Fruit fly (Drosophila melanogaster) whole organism, embryonic: ENCODE results near the gene CG2889.

Experiments used
- CG10147 ChIP-seq: fragments of 200-800 bp; sonication (Bioruptor generic); optimal IDR thresholded peaks from 2 replicates; lab custom pipeline; 2019; ENCODE audit warnings: missing biosample characterization, mild to moderate bottlenecking, missing genetic modification characterization, moderate library complexity
- CG10267 ChIP-seq: fragments of 200-800 bp; sonication (Bioruptor generic); optimal IDR thresholded peaks from 2 replicates; lab custom pipeline; 2018; ENCODE audit warnings: missing biosample characterization, mild to moderate bottlenecking, missing genetic modification characterization, moderate library complexity
- CG10274 ChIP-seq: fragments of 200-800 bp; sonication (Bioruptor generic); optimal IDR thresholded peaks from 3 replicates; lab custom pipeline; 2017; ENCODE audit warnings: missing biosample characterization, mild to moderate bottlenecking, missing genetic modification characterization
- CG10366 ChIP-seq: fragments of 200-800 bp; sonication (Bioruptor generic); IDR thresholded peaks from 2 replicates; pipeline ENCODE4 v1.3.6; 2022; ENCODE audit warnings: missing biosample characterization, missing genetic modification characterization
- CG10462 ChIP-seq: fragments of 200-800 bp; sonication (Bioruptor generic); optimal IDR thresholded peaks from 2 replicates; lab custom pipeline; 2016; ENCODE audit warnings: missing biosample characterization, missing genetic modification characterization
- CG12071 ChIP-seq: fragments of 200-800 bp; sonication (Bioruptor generic); optimal IDR thresholded peaks from 3 replicates; lab custom pipeline; 2018; ENCODE audit warnings: missing biosample characterization, mild to moderate bottlenecking, missing genetic modification characterization
- CG12219 ChIP-seq: fragments of 200-800 bp; sonication (Bioruptor generic); optimal IDR thresholded peaks from 3 replicates; lab custom pipeline; 2018; ENCODE audit warnings: missing biosample characterization, mild to moderate bottlenecking, missing genetic modification characterization
- CG14860 ChIP-seq: fragments of 200-800 bp; sonication (Bioruptor generic); IDR thresholded peaks from 3 replicates; pipeline ENCODE4 v1.3.6; 2022; ENCODE audit warnings: missing biosample characterization, missing genetic modification characterization; ENCODE audit not compliant: partially characterized antibody
- CG15073 ChIP-seq: fragments of 200-800 bp; sonication (Bioruptor generic); optimal IDR thresholded peaks from 2 replicates; lab custom pipeline; 2016; ENCODE audit warnings: missing biosample characterization, missing genetic modification characterization
- CG17359 ChIP-seq: fragments of 200-800 bp; sonication (Bioruptor generic); optimal IDR thresholded peaks from 3 replicates; lab custom pipeline; 2018; ENCODE audit warnings: missing biosample characterization, mild to moderate bottlenecking, missing genetic modification characterization, moderate library complexity
- CG18764 ChIP-seq: fragments of 200-800 bp; sonication (Bioruptor generic); optimal IDR thresholded peaks from 3 replicates; lab custom pipeline; 2016; ENCODE audit warnings: missing biosample characterization, missing genetic modification characterization
- CG2678 ChIP-seq: fragments of 200-800 bp; sonication (Bioruptor generic); optimal IDR thresholded peaks from 3 replicates; lab custom pipeline; 2019; ENCODE audit warnings: missing biosample characterization, mild to moderate bottlenecking, missing genetic modification characterization, moderate library complexity
- CG2712 ChIP-seq: fragments of 200-800 bp; optimal IDR thresholded peaks from 3 replicates; lab custom pipeline; 2019; ENCODE audit warnings: missing biosample characterization, mild to moderate bottlenecking, missing genetic modification characterization, moderate library complexity
- CG31388 ChIP-seq: fragments of 200-800 bp; sonication (Bioruptor generic); optimal IDR thresholded peaks from 2 replicates; lab custom pipeline; 2016; ENCODE audit warnings: missing biosample characterization, missing genetic modification characterization
- CG32772 ChIP-seq: fragments of 200-800 bp; sonication (Bioruptor generic); IDR thresholded peaks from 2 replicates; pipeline ENCODE4 v1.3.6; 2022; ENCODE audit warnings: missing biosample characterization, missing genetic modification characterization
- CG34422 ChIP-seq: fragments of 200-800 bp; sonication (Bioruptor generic); IDR thresholded peaks from 3 replicates; pipeline ENCODE4 v1.3.6; 2022; ENCODE audit warnings: missing biosample characterization, missing genetic modification characterization
- CG6654 ChIP-seq: fragments of 200-800 bp; sonication (Bioruptor generic); optimal IDR thresholded peaks from 2 replicates; lab custom pipeline; 2017; ENCODE audit warnings: missing biosample characterization, mild to moderate bottlenecking, missing genetic modification characterization
- CG8359 ChIP-seq: fragments of 200-800 bp; sonication (Bioruptor generic); optimal IDR thresholded peaks from 2 replicates; lab custom pipeline; 2017; ENCODE audit warnings: missing biosample characterization, mild to moderate bottlenecking, missing genetic modification characterization, borderline replicate concordance
- CG8924 ChIP-seq: fragments of 200-800 bp; optimal IDR thresholded peaks from 3 replicates; lab custom pipeline; 2019; ENCODE audit warnings: missing biosample characterization, mild to moderate bottlenecking, missing genetic modification characterization, moderate library complexity
- Chrac-16 ChIP-seq: fragments of 200-800 bp; sonication (Bioruptor generic); optimal IDR thresholded peaks from 3 replicates; lab custom pipeline; 2016; ENCODE audit warnings: missing biosample characterization, missing genetic modification characterization
- CkIIα-i1 ChIP-seq: fragments of 200-800 bp; sonication (Bioruptor generic); IDR thresholded peaks from 2 replicates; pipeline ENCODE4 v1.3.6; 2022; ENCODE audit warnings: missing biosample characterization, missing genetic modification characterization
- CoRest ChIP-seq: fragments of 200-800 bp; sonication (Bioruptor generic); optimal IDR thresholded peaks from 3 replicates; lab custom pipeline; 2018; ENCODE audit warnings: missing biosample characterization, mild to moderate bottlenecking, missing genetic modification characterization, moderate library complexity
- Dfd ChIP-seq, 2 experiments: fragments of >200 bp; optimal IDR thresholded peaks; 2 replicates each; lab custom pipeline; 2017; ENCODE audit warnings: missing biosample characterization in 2 of 2, missing genetic modification characterization in 2 of 2
- Doc3 ChIP-seq: fragments of 200-800 bp; sonication (Bioruptor generic); IDR thresholded peaks from 3 replicates; pipeline ENCODE4 v1.3.6; 2022; ENCODE audit warnings: missing biosample characterization, missing genetic modification characterization; ENCODE audit not compliant: partially characterized antibody
- Eip74EF ChIP-seq, 2 experiments: fragments of 200-800 bp in 1 of 2; fragments of >200 bp in 1 of 2; sonication (Bioruptor generic) in 1 of 2; optimal IDR thresholded peaks; 2 replicates each; lab custom pipeline; 2017 to 2019; ENCODE audit warnings: missing biosample characterization in 2 of 2, missing genetic modification characterization in 2 of 2, mild to moderate bottlenecking in 1 of 2, moderate library complexity in 1 of 2
- Gug ChIP-seq: fragments of 200-800 bp; sonication (Bioruptor generic); IDR thresholded peaks from 4 replicates; pipeline ENCODE4 v1.3.6; 2022; ENCODE audit warnings: missing biosample characterization, missing genetic modification characterization
- HmgD ChIP-seq: fragments of 200-800 bp; sonication (Bioruptor generic); optimal IDR thresholded peaks from 3 replicates; lab custom pipeline; 2016; ENCODE audit warnings: missing biosample characterization, missing genetic modification characterization
- Mes4 ChIP-seq: fragments of 200-800 bp; sonication (Bioruptor generic); optimal IDR thresholded peaks from 2 replicates; lab custom pipeline; 2016; ENCODE audit warnings: missing biosample characterization, missing genetic modification characterization
- Poxn ChIP-seq: fragments of 200-800 bp; sonication (Bioruptor generic); IDR thresholded peaks from 2 replicates; pipeline ENCODE4 v1.3.6; 2022; ENCODE audit warnings: missing biosample characterization, missing genetic modification characterization
- Ptx1 ChIP-seq: fragments of 200-800 bp; sonication (Bioruptor generic); IDR thresholded peaks from 2 replicates; pipeline ENCODE4 v1.3.6; 2022; ENCODE audit warnings: missing biosample characterization, missing genetic modification characterization
- Xrp1 ChIP-seq: fragments of 200-800 bp; sonication (Bioruptor generic); IDR thresholded peaks from 2 replicates; pipeline ENCODE4 v1.3.6; 2022; ENCODE audit warnings: missing biosample characterization, missing genetic modification characterization
- al ChIP-seq: fragments of 200-800 bp; sonication (Bioruptor generic); IDR thresholded peaks from 2 replicates; pipeline ENCODE4 v1.3.6; 2022; ENCODE audit warnings: missing biosample characterization, missing genetic modification characterization
- bab2 ChIP-seq: fragments of 200-800 bp; sonication (Bioruptor generic); optimal IDR thresholded peaks from 2 replicates; lab custom pipeline; 2016; ENCODE audit warnings: missing biosample characterization, missing genetic modification characterization
- bcd ChIP-seq: fragments of 200-800 bp; sonication (Bioruptor generic); optimal IDR thresholded peaks from 2 replicates; lab custom pipeline; 2017; ENCODE audit warnings: missing biosample characterization, mild to moderate bottlenecking, missing genetic modification characterization
- cas ChIP-seq: fragments of 200-800 bp; sonication (Bioruptor generic); IDR thresholded peaks from 2 replicates; pipeline ENCODE4 v1.3.6; 2022; ENCODE audit warnings: missing biosample characterization, missing genetic modification characterization
- croc ChIP-seq: fragments of 200-800 bp; sonication (Bioruptor generic); conservative IDR thresholded peaks from 3 replicates; pipeline ENCODE4 v1.3.6; 2022; ENCODE audit warnings: missing biosample characterization, missing genetic modification characterization
- ems ChIP-seq: fragments of 200-800 bp; sonication (Bioruptor generic); optimal IDR thresholded peaks from 3 replicates; lab custom pipeline; 2016; ENCODE audit warnings: missing biosample characterization, missing genetic modification characterization
- fru ChIP-seq: fragments of >200 bp; optimal IDR thresholded peaks from 2 replicates; lab custom pipeline; 2017
- insv ChIP-seq, 2 experiments: fragments of 200-800 bp; sonication (Bioruptor generic); optimal IDR thresholded peaks; 3 replicates each; lab custom pipeline; 2016 to 2018; ENCODE audit warnings: missing biosample characterization in 2 of 2, missing genetic modification characterization in 2 of 2
- mam ChIP-seq: fragments of 200-800 bp; sonication (Bioruptor generic); optimal IDR thresholded peaks from 3 replicates; lab custom pipeline; 2016; ENCODE audit warnings: missing biosample characterization, missing genetic modification characterization
- nom ChIP-seq: fragments of 200-800 bp; sonication (Bioruptor generic); optimal IDR thresholded peaks from 2 replicates; lab custom pipeline; 2017; ENCODE audit warnings: missing biosample characterization, missing genetic modification characterization, mild to moderate bottlenecking, moderate library complexity, missing genetic modification reagents
- org-1 ChIP-seq: fragments of 200-800 bp; sonication (Bioruptor generic); optimal IDR thresholded peaks from 2 replicates; lab custom pipeline; 2017; ENCODE audit warnings: missing biosample characterization, missing genetic modification characterization
- p53 ChIP-seq: fragments of 200-800 bp; sonication (Bioruptor generic); optimal IDR thresholded peaks from 2 replicates; lab custom pipeline; 2016; ENCODE audit warnings: missing biosample characterization, missing genetic modification characterization
- rib ChIP-seq: fragments of 200-800 bp; sonication (Bioruptor generic); IDR thresholded peaks from 2 replicates; pipeline ENCODE4 v1.3.6; 2022; ENCODE audit warnings: missing biosample characterization, missing genetic modification characterization
- row ChIP-seq: fragments of 200-800 bp; sonication (Bioruptor generic); IDR thresholded peaks from 3 replicates; pipeline ENCODE4 v1.3.6; 2022; ENCODE audit warnings: missing biosample characterization, missing genetic modification characterization
- sens-2 ChIP-seq: fragments of 200-800 bp; sonication (Bioruptor generic); IDR thresholded peaks from 2 replicates; pipeline ENCODE4 v1.3.6; 2022; ENCODE audit warnings: missing biosample characterization, missing genetic modification characterization
- shn ChIP-seq: fragments of 200-800 bp; sonication (Bioruptor generic); optimal IDR thresholded peaks from 3 replicates; lab custom pipeline; 2016; ENCODE audit warnings: missing biosample characterization, missing genetic modification characterization
- slou ChIP-seq: fragments of 200-800 bp; sonication (Bioruptor generic); optimal IDR thresholded peaks from 3 replicates; lab custom pipeline; 2016; ENCODE audit warnings: missing biosample characterization, missing genetic modification characterization
- sna ChIP-seq: fragments of 200-800 bp; sonication (Bioruptor generic); IDR thresholded peaks from 2 replicates; pipeline ENCODE4 v1.3.6; 2022; ENCODE audit warnings: missing biosample characterization, missing genetic modification characterization; ENCODE audit not compliant: partially characterized antibody
- tll ChIP-seq, 2 experiments: fragments of 200-800 bp in 1 of 2; fragments of >200 bp in 1 of 2; sonication (Bioruptor generic) in 1 of 2; optimal IDR thresholded peaks; 2 replicates each; lab custom pipeline; 2017 to 2019; ENCODE audit warnings: missing biosample characterization in 2 of 2, missing genetic modification characterization in 2 of 2, mild to moderate bottlenecking in 1 of 2, moderate library complexity in 1 of 2
- zfh2 ChIP-seq: fragments of 200-800 bp; sonication (Bioruptor generic); optimal IDR thresholded peaks from 2 replicates; lab custom pipeline; 2016; ENCODE audit warnings: missing biosample characterization, missing genetic modification characterization

Gene CG2889

dm6 chrX:10515323-10515853 lies 41.6 kb downstream of the CG2889 start (continued):
- TF ChIP-seq nom (GFP tag; lab: Kevin White, UChicago) (peak; percentile 17), CG10274 (no peak), Poxn (GFP tag; lab: Robert Waterston, UW) (no peak), CG10147 (GFP tag; lab: Kevin White, UChicago) (no peak), CG8359 (peak; percentile 26), CG6654 (no peak), HmgD (GFP tag; lab: Kevin White, UChicago) (no peak), shn (GFP tag; lab: Kevin White, UChicago) (no peak), Dfd (GFP tag; optimal IDR thresholded peaks at IDR 0.05; lab: Kevin White, UChicago) (no peak), sna (GFP tag; lab: Robert Waterston, UW) (no peak), bcd (peak; percentile 45), row (GFP tag; lab: Robert Waterston, UW) (peak; percentile 59), CG15073 (no peak), CG32772 (GFP tag; lab: Robert Waterston, UW) (no peak), Mes4 (peak; percentile 14), ems (GFP tag; lab: Kevin White, UChicago) (peak; percentile 39), Chrac-16 (peak; percentile 56), CG2678 (tag; lab: Kevin White, UChicago) (peak; percentile 56), rib (GFP tag; lab: Robert Waterston, UW) (no peak), CoRest (tag; lab: Kevin White, UChicago) (peak; percentile 39), sens-2 (GFP tag; lab: Robert Waterston, UW) (peak; percentile 68), zfh2 (GFP tag; lab: Kevin White, UChicago) (no peak), CG10366 (GFP tag; lab: Robert Waterston, UW) (peak; percentile 14; the same call in 1 of the 2 replicates), Ptx1 (peak; percentile 44; the same call in 1 of the 2 replicates), tll (GFP tag; optimal IDR thresholded peaks at IDR 0.05; lab: Kevin White, UChicago) (peak; percentile 18 to 69), insv (GFP tag; optimal IDR thresholded peaks at IDR 0.05; lab: Kevin White, UChicago) (no peak), CkIIα-i1 (GFP tag; lab: Robert Waterston, UW) (no peak), Gug (GFP tag; lab: Robert Waterston, UW) (peak; percentile 52; the same call in 2 of the 4 replicates), CG14860 (no peak), slou (no peak), CG31388 (GFP tag; lab: Kevin White, UChicago) (no peak), croc (GFP tag; lab: Robert Waterston, UW) (peak; percentile 80), CG2712 (tag; lab: Kevin White, UChicago) (peak; percentile 89), CG12219 (no peak), Doc3 (no peak), CG10267 (tag; lab: Kevin White, UChicago) (peak; percentile 61), fru (lab: Kevin White, UChicago) (no peak), CG17359 (tag; lab: Kevin White, UChicago) (peak; percentile 35), CG12071 (GFP tag; lab: Kevin White, UChicago) (no peak), CG10462 (GFP tag; lab: Kevin White, UChicago) (no peak), org-1 (GFP tag; lab: Kevin White, UChicago) (peak; percentile 36), Eip74EF (GFP tag; optimal IDR thresholded peaks at IDR 0.05; lab: Kevin White, UChicago) (no peak), al (GFP tag; lab: Robert Waterston, UW) (no peak), Xrp1 (GFP tag; lab: Robert Waterston, UW) (peak; percentile 87), cas (GFP tag; lab: Robert Waterston, UW) (no peak), CG18764 (GFP tag; lab: Kevin White, UChicago) (peak; percentile 29), mam (peak; percentile 30), p53 (GFP tag; lab: Kevin White, UChicago) (no peak), CG8924 (tag; lab: Kevin White, UChicago) (peak; percentile 62), CG34422 (0 out of 3 replicates have a peak, but pooled peaks have one; percentile 25), bab2 (GFP tag; lab: Kevin White, UChicago) (peak; percentile 42)
